Fruit fly (Drosophila melanogaster): ENCODE data around the gene Idh.
A peak's percentile ranks its signal among the peaks of the same experiment; 100 is the strongest.

Gene Idh

DNA sequence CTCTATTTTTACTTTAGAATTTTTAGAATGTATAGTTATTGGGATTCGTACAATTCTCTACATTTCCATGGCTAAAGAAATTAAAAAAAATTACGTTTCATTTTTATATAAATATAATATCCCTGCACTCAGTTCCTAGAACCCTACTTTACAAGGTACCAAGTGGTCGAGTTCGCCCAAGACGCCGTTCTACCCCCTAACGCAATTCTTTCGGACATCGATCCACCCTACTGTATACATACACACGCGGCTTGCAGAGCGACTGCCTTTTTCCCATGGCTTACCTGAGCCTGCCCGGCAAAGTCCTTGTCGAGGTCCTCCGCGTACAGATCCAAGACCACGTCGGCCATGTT is 45.9 kb downstream of the Idh start (continued):
- TF ChIP-seq slbo (GFP tag; IDR thresholded peaks at IDR 0.05) (peak; percentile 57), sens-2 (GFP tag; IDR thresholded peaks at IDR 0.05) (no peak), danr (GFP tag; IDR thresholded peaks at IDR 0.05) (no peak), lmd (GFP tag; IDR thresholded peaks at IDR 0.05) (peak; percentile 44), CG3281 (GFP tag; optimal IDR thresholded peaks at IDR 0.05) (peak; percentile 34), CG2129 (GFP tag; IDR thresholded peaks at IDR 0.05; ENCODE audit: partially characterized antibody) (no peak), D19B (GFP tag; optimal IDR thresholded peaks at IDR 0.05) (peak; percentile 96), gt (GFP tag; IDR thresholded peaks at IDR 0.05) (no peak), Oaz (GFP tag; IDR thresholded peaks at IDR 0.05) (no peak), CG18262 (tag; optimal IDR thresholded peaks at IDR 0.05) (no peak), CkIIα-i1 (GFP tag; IDR thresholded peaks at IDR 0.05) (no peak), CG16863 (GFP tag; optimal IDR thresholded peaks at IDR 0.05) (no peak), NFAT (GFP tag; IDR thresholded peaks at IDR 0.05) (peak; percentile 69), Elba2 (GFP tag; optimal IDR thresholded peaks at IDR 0.05) (no peak), CG14441 (GFP tag; IDR thresholded peaks at IDR 0.05) (peak; percentile 56; the same call in 1 of the 2 replicates), Xrp1 (GFP tag; IDR thresholded peaks at IDR 0.05) (peak; percentile 30; the same call in 1 of the 2 replicates), Six4 (GFP tag; optimal IDR thresholded peaks at IDR 0.05) (peak; percentile 0), CG7963 (GFP tag; IDR thresholded peaks at IDR 0.05; ENCODE audit: partially characterized antibody) (no peak), Jarid2 (GFP tag; optimal IDR thresholded peaks at IDR 0.05) (no peak), CG12155 (GFP tag; optimal IDR thresholded peaks at IDR 0.05) (peak; percentile 2), CG7928 (GFP tag; optimal IDR thresholded peaks at IDR 0.05) (no peak), Ptx1 (GFP tag; IDR thresholded peaks at IDR 0.05) (no peak), CG12071 (GFP tag; optimal IDR thresholded peaks at IDR 0.05) (no peak), vvl (GFP tag; IDR thresholded peaks at IDR 0.05) (peak; percentile 11), bsh (GFP tag; optimal IDR thresholded peaks at IDR 0.05) (peak in 1 of 2 experiments; percentile 16), Lpt (GFP tag; optimal IDR thresholded peaks at IDR 0.05) (no peak), CG15269 (tag; optimal IDR thresholded peaks at IDR 0.05) (peak; percentile 32), HLH3B (GFP tag; IDR thresholded peaks at IDR 0.05) (no peak), ab (GFP tag; optimal IDR thresholded peaks at IDR 0.05) (no peak), Dek (tag; optimal IDR thresholded peaks at IDR 0.05) (no peak), gsb-n (tag; optimal IDR thresholded peaks at IDR 0.05) (no peak), tgo (GFP tag; IDR thresholded peaks at IDR 0.05) (peak; percentile 46; the same call in 2 of the 3 replicates), caup (GFP tag; optimal IDR thresholded peaks at IDR 0.05; ENCODE audit: severe bottlenecking) (no peak), vfl (GFP tag; optimal IDR thresholded peaks at IDR 0.05) (no peak), CG4328 (GFP tag; optimal IDR thresholded peaks at IDR 0.05) (no peak), CG14667 (GFP tag; IDR thresholded peaks at IDR 0.05) (no peak), Trl (optimal IDR thresholded peaks at IDR 0.05) (no peak), Trl (GFP tag; optimal IDR thresholded peaks at IDR 0.05) (no peak), Fer3 (tag; optimal IDR thresholded peaks at IDR 0.05) (peak; percentile 21), CrebB (tag; optimal IDR thresholded peaks at IDR 0.05) (peak; percentile 11), CG18764 (GFP tag; optimal IDR thresholded peaks at IDR 0.05) (no peak), dm (GFP tag; optimal IDR thresholded peaks at IDR 0.05) (peak; percentile 45), CoRest (tag; optimal IDR thresholded peaks at IDR 0.05) (no peak), Tbp (GFP tag; optimal IDR thresholded peaks at IDR 0.05) (no peak), B-H2 (GFP tag; optimal IDR thresholded peaks at IDR 0.05) (no peak), CG11695 (GFP tag; IDR thresholded peaks at IDR 0.05) (no peak), slp2 (GFP tag; optimal IDR thresholded peaks at IDR 0.05) (no peak), Adf1 (GFP tag; IDR thresholded peaks at IDR 0.05) (no peak; the same call in 1 of the 2 replicates), CG14014 (GFP tag; IDR thresholded peaks at IDR 0.05) (0 out of 2 replicates have a peak, but pooled peaks have one; percentile 8), H2.0 (GFP tag; IDR thresholded peaks at IDR 0.05) (0 out of 2 replicates have a peak, but pooled peaks have one; percentile 24), D (optimal IDR thresholded peaks at IDR 0.05) (no peak), D (GFP tag; optimal IDR thresholded peaks at IDR 0.05) (no peak), Ets65A (GFP tag) (no peak), CG31224 (GFP tag; IDR thresholded peaks at IDR 0.05) (no peak)

Measured in whole organism, embryonic.